Worm (Caenorhabditis elegans) whole organism, late embryonic: ENCODE measurements around the gene F09E10.1.

ENCODE experiments used
- C08G9.2 ChIP-seq: sonication (generic microtip); optimal IDR thresholded peaks from 2 replicates; lab custom pipeline; 2016; ENCODE audit warnings: mild to moderate bottlenecking, missing genetic modification characterization, moderate library complexity, missing compliant biosample characterization
- C38D4.7 ChIP-seq: fragments of 200-800 bp; sonication (Bioruptor generic); optimal IDR thresholded peaks from 2 replicates; lab custom pipeline; 2018; ENCODE audit warnings: mild to moderate bottlenecking, missing genetic modification characterization, moderate library complexity, missing compliant biosample characterization
- F13H6.1 ChIP-seq: sonication (generic microtip); optimal IDR thresholded peaks from 2 replicates; lab custom pipeline; 2016; ENCODE audit warnings: missing genetic modification characterization, missing compliant biosample characterization
- K02D7.2 ChIP-seq: sonication (generic microtip); optimal IDR thresholded peaks from 2 replicates; lab custom pipeline; 2017; ENCODE audit warnings: mild to moderate bottlenecking, missing genetic modification characterization, missing compliant biosample characterization
- T23F11.4 ChIP-seq: fragments of 200-800 bp; sonication (Bioruptor generic); optimal IDR thresholded peaks from 2 replicates; lab custom pipeline; 2018; ENCODE audit warnings: mild to moderate bottlenecking, missing genetic modification characterization, missing compliant biosample characterization
- Y22D7AL.16 ChIP-seq: sonication (generic microtip); optimal IDR thresholded peaks from 2 replicates; lab custom pipeline; 2016; ENCODE audit warnings: missing genetic modification characterization, missing compliant biosample characterization
- ama-1 ChIP-seq: fragments of 150-350 bp; optimal IDR thresholded peaks from 2 replicates; lab custom pipeline; 2014
- ceh-18 ChIP-seq: sonication (generic microtip); optimal IDR thresholded peaks from 2 replicates; lab custom pipeline; 2016; ENCODE audit warnings: missing genetic modification characterization, missing compliant biosample characterization
- ceh-2 ChIP-seq: sonication (generic microtip); optimal IDR thresholded peaks from 2 replicates; lab custom pipeline; 2016; ENCODE audit warnings: missing genotype, missing genetic modification characterization, missing compliant biosample characterization
- ceh-31 ChIP-seq: sonication (generic microtip); optimal IDR thresholded peaks from 2 replicates; lab custom pipeline; 2016; ENCODE audit warnings: missing genetic modification characterization, missing compliant biosample characterization
- ceh-34 ChIP-seq: sonication (generic microtip); optimal IDR thresholded peaks from 2 replicates; lab custom pipeline; 2016; ENCODE audit warnings: mild to moderate bottlenecking, missing genetic modification characterization, missing compliant biosample characterization
- dve-1 ChIP-seq: sonication (generic microtip); optimal IDR thresholded peaks from 2 replicates; lab custom pipeline; 2017; ENCODE audit warnings: antibody characterized with exemption, mild to moderate bottlenecking, missing genetic modification characterization, missing compliant biosample characterization
- elt-2 ChIP-seq: sonication (generic microtip); optimal IDR thresholded peaks from 2 replicates; lab custom pipeline; 2016; ENCODE audit warnings: missing genetic modification reagents, missing genetic modification characterization, missing compliant biosample characterization
- eyg-1 ChIP-seq: sonication (generic microtip); optimal IDR thresholded peaks from 2 replicates; lab custom pipeline; 2016; ENCODE audit warnings: missing genotype, missing genetic modification characterization, missing compliant biosample characterization
- fax-1 ChIP-seq: sonication (generic microtip); optimal IDR thresholded peaks from 2 replicates; lab custom pipeline; 2016; ENCODE audit warnings: missing genotype, missing genetic modification characterization, missing compliant biosample characterization
- fkh-10 ChIP-seq: fragments of 150-350 bp; optimal IDR thresholded peaks from 2 replicates; lab custom pipeline; 2014; ENCODE audit warnings: missing biosample characterization, missing genetic modification reagents, missing genetic modification characterization
- fkh-6 ChIP-seq: sonication (generic microtip); optimal IDR thresholded peaks from 2 replicates; lab custom pipeline; 2016; ENCODE audit warnings: missing genetic modification characterization, missing compliant biosample characterization
- gmeb-2 ChIP-seq: sonication (generic microtip); optimal IDR thresholded peaks from 2 replicates; lab custom pipeline; 2016; ENCODE audit warnings: missing genetic modification characterization, inconsistent platforms, missing compliant biosample characterization
- hlh-15 ChIP-seq: sonication (generic microtip); optimal IDR thresholded peaks from 2 replicates; lab custom pipeline; 2016; ENCODE audit warnings: missing genetic modification characterization, missing compliant biosample characterization
- hlh-30 ChIP-seq: sonication (generic microtip); optimal IDR thresholded peaks from 2 replicates; lab custom pipeline; 2017; ENCODE audit warnings: antibody characterized with exemption, missing genetic modification characterization, missing compliant biosample characterization; ENCODE audit not compliant: insufficient read depth
- hlh-8 ChIP-seq: sonication (generic microtip); optimal IDR thresholded peaks from 2 replicates; lab custom pipeline; 2016; ENCODE audit warnings: missing genotype, missing genetic modification characterization, missing compliant biosample characterization
- lim-6 ChIP-seq: sonication (generic microtip); optimal IDR thresholded peaks from 2 replicates; lab custom pipeline; 2016; ENCODE audit warnings: missing genetic modification characterization, missing compliant biosample characterization
- madf-2 ChIP-seq: sonication (generic microtip); optimal IDR thresholded peaks from 2 replicates; lab custom pipeline; 2017; ENCODE audit warnings: missing genetic modification characterization, missing compliant biosample characterization
- mec-3 ChIP-seq: sonication (generic microtip); optimal IDR thresholded peaks from 2 replicates; lab custom pipeline; 2016; ENCODE audit warnings: borderline replicate concordance, missing genetic modification characterization, missing compliant biosample characterization
- nhr-11 ChIP-seq: fragments of 150-350 bp; optimal IDR thresholded peaks from 2 replicates; lab custom pipeline; 2014; ENCODE audit warnings: missing biosample characterization, missing genetic modification characterization
- npax-4 ChIP-seq: sonication (generic microtip); optimal IDR thresholded peaks from 2 replicates; lab custom pipeline; 2016; ENCODE audit warnings: missing genetic modification characterization, missing compliant biosample characterization
- pag-3 ChIP-seq: sonication (generic microtip); optimal IDR thresholded peaks from 2 replicates; lab custom pipeline; 2016; ENCODE audit warnings: missing compliant biosample characterization, missing genetic modification characterization, borderline replicate concordance
- pax-1 ChIP-seq: fragments of 150-350 bp; optimal IDR thresholded peaks from 2 replicates; lab custom pipeline; 2014; ENCODE audit warnings: missing biosample characterization, missing genetic modification characterization
- pha-2 ChIP-seq: sonication (generic microtip); optimal IDR thresholded peaks from 2 replicates; lab custom pipeline; 2017; ENCODE audit warnings: mild to moderate bottlenecking, missing genetic modification characterization, missing compliant biosample characterization
- pha-4 ChIP-seq: fragments of 150-350 bp; optimal IDR thresholded peaks from 2 replicates; lab custom pipeline; 2018; ENCODE audit warnings: missing biosample characterization, missing genetic modification reagents, missing genetic modification characterization
- rnt-1 ChIP-seq: sonication (generic microtip); optimal IDR thresholded peaks from 2 replicates; lab custom pipeline; 2016; ENCODE audit warnings: missing genetic modification characterization, missing compliant biosample characterization
- sdc-2 ChIP-seq: sonication (generic microtip); optimal IDR thresholded peaks from 2 replicates; lab custom pipeline; 2016; ENCODE audit warnings: missing genotype, missing genetic modification characterization, missing compliant biosample characterization
- unc-42 ChIP-seq: sonication (generic microtip); optimal IDR thresholded peaks from 2 replicates; lab custom pipeline; 2016; ENCODE audit warnings: missing genotype, missing genetic modification characterization, missing compliant biosample characterization
- unc-55 ChIP-seq: sonication (generic microtip); optimal IDR thresholded peaks from 2 replicates; lab custom pipeline; 2017; ENCODE audit warnings: missing biosample characterization, missing genetic modification reagents, missing genetic modification characterization
- zip-5 ChIP-seq: sonication (generic microtip); optimal IDR thresholded peaks from 2 replicates; lab custom pipeline; 2016; ENCODE audit warnings: missing genetic modification characterization, missing compliant biosample characterization
- ztf-16 ChIP-seq: sonication (generic microtip); optimal IDR thresholded peaks from 2 replicates; lab custom pipeline; 2017; ENCODE audit warnings: missing genetic modification characterization, missing compliant biosample characterization

The F09E10.1 gene

DNA sequence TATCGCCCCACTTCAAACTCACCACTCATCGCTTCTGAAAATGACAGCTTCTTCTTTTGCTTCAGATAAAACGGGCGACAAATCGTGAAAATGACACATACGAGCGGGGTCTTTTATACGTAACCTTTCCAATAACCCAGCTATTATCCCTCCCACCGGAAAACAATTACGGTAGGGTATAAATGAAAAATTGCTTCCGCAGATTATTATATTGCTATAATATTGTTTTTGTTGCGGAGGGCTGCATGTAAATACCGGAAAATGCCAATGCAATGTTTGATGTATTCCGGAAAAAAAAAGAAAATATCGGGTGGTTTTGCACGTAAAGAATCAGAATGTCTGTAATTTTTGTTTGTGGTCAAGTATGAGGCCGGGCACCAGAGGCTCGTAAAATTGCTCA is 838 bp upstream of the F09E10.1 start, which contains the start of gene F09E10.7:
Gene F09E10.7 (minus strand): TSS at position 101 of the 400 bp plus-strand sequence.
- TF ChIP-seq unc-55 (GFP tag; lab: Kevin White, UChicago): no peak
- TF ChIP-seq Y22D7AL.16 (tag; lab: Kevin White, UChicago): no peak
- TF ChIP-seq hlh-30 (tag; lab: Kevin White, UChicago): no peak
- no peak for TF ChIP-seq pax-1 (tag; lab: Kevin White, UChicago)
- no peak for TF ChIP-seq madf-2 (tag; lab: Kevin White, UChicago)
- no peak for TF ChIP-seq unc-42 (tag; lab: Kevin White, UChicago)
- TF ChIP-seq mec-3 (tag; lab: Kevin White, UChicago): no peak
- TF ChIP-seq ceh-34 (tag; lab: Kevin White, UChicago): no peak

DNA sequence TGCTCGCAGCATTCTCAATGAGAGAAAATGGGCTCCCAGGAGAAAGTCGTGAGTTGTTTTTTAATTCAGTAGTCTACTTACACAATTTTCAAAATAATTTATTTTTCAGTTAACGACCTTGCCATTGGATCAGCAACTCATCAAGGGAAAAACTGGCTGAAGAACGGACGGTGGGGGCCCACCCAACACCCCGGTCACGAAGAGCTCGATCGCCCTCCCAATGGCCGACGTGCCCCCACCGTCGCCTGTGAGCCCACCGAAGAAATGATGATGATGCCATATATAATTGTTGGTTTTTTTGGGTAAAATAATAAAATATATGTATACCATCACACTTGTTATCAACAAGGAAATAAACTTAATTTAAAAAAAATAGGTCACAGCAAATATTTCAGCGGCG is 324 bp downstream of the F09E10.1 start:
- TF ChIP-seq C08G9.2 (tag; lab: Kevin White, UChicago): no peak
- TF ChIP-seq eyg-1 (tag; lab: Kevin White, UChicago): no peak
- no peak for TF ChIP-seq fax-1 (tag; lab: Kevin White, UChicago)
- TF ChIP-seq fkh-10 (GFP tag; lab: Kevin White, UChicago): no peak
- TF ChIP-seq F13H6.1: no peak
- no peak for TF ChIP-seq mec-3 (tag; lab: Kevin White, UChicago)
- no peak for TF ChIP-seq dve-1 (tag; lab: Kevin White, UChicago)
- TF ChIP-seq hlh-15: no peak
- TF ChIP-seq elt-2: no peak
- no peak for TF ChIP-seq ceh-18 (tag; lab: Kevin White, UChicago)
- TF ChIP-seq ztf-16 (tag; lab: Kevin White, UChicago): no peak
- TF ChIP-seq K02D7.2 (tag; lab: Kevin White, UChicago): no peak
- TF ChIP-seq rnt-1: no peak
- TF ChIP-seq C38D4.7 (GFP tag; lab: Kevin White, UChicago): no peak
- no peak for TF ChIP-seq sdc-2 (tag; lab: Kevin White, UChicago)
- TF ChIP-seq lim-6 (tag; lab: Kevin White, UChicago): no peak
- no peak for TF ChIP-seq pag-3 (tag; lab: Kevin White, UChicago)
- TF ChIP-seq, all 69 proteins: peak for 0

DNA sequence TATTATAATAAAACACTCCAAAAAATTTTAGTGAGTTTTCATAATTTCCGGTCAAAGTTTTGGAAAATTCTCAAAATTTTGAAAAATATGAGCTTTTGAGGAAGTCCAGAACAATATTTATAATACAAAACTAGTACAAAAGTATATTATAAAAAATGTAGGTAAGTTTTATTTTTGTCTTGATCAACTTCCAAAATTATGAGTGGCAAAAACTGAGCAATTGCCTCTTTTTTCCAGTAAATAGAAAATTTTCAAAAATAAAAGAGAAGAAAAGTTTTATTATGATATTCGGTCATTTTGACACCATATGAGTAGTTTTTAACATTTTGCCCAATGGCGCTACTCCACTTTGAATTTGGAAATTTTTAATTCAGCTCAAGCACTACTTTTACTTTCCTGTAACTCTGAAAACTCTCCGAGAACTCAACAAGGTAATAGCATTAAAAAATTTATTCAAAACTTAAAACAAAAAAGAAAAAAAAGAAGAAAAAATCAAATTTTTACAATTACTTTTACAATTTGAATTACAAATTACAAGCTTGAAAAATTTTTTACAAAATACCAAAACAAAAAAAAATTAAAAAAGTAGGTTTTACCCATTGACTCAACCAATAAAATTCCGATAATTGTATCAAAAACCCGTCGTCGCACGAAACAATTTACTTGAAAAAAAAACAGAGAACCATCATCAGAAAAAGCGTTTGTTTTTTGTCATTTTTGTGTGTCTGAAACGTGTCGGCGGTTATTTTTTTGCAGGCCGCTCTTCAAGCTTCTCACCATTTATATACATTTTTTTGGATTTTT is 1.3 kb downstream of the F09E10.1 start:
- TF ChIP-seq npax-4 (tag; lab: Kevin White, UChicago) (no peak), ceh-2 (tag; lab: Kevin White, UChicago) (no peak), zip-5 (tag; lab: Kevin White, UChicago) (no peak), pag-3 (tag; lab: Kevin White, UChicago) (no peak), hlh-8 (tag; lab: Kevin White, UChicago) (no peak), fkh-10 (GFP tag; lab: Kevin White, UChicago) (no peak), hlh-15 (no peak), dve-1 (tag; lab: Kevin White, UChicago) (no peak), Y22D7AL.16 (tag; lab: Kevin White, UChicago) (no peak), gmeb-2 (tag; lab: Kevin White, UChicago) (no peak), nhr-11 (tag; lab: Kevin White, UChicago) (no peak), fkh-6 (tag; lab: Kevin White, UChicago) (no peak), T23F11.4 (GFP tag; lab: Kevin White, UChicago) (no peak), C38D4.7 (GFP tag; lab: Kevin White, UChicago) (no peak), ama-1 (lab: Kevin White, UChicago) (no peak), pha-2 (tag; lab: Kevin White, UChicago) (no peak), pha-4 (tag; lab: Kevin White, UChicago) (no peak), ceh-31 (tag; lab: Kevin White, UChicago) (no peak), mec-3 (tag; lab: Kevin White, UChicago) (no peak), ceh-34 (tag; lab: Kevin White, UChicago) (no peak)
- TF ChIP-seq, all 69 proteins: peak for 0
